Fruit fly (Drosophila melanogaster): ENCODE data around the gene CG32485.

Gene CG32485

dm6 chr3L:3037822-3038563, 12.1 kb upstream of the CG32485 start (continued):
- no peak for TF ChIP-seq Dref (GFP tag; IDR thresholded peaks at IDR 0.05)
- TF ChIP-seq br (optimal IDR thresholded peaks at IDR 0.05), result no peak
- no peak for TF ChIP-seq Oli (tag; optimal IDR thresholded peaks at IDR 0.05)
- TF ChIP-seq ab (GFP tag; optimal IDR thresholded peaks at IDR 0.05), result no peak
- TF ChIP-seq Neu2 (GFP tag; optimal IDR thresholded peaks at IDR 0.05; ENCODE audit: borderline replicate concordance), result no peak
- TF ChIP-seq dysf (GFP tag; IDR thresholded peaks at IDR 0.05), result no peak
- TF ChIP-seq CG12391 (tag; optimal IDR thresholded peaks at IDR 0.05), result peak; percentile 7
- no peak for TF ChIP-seq BtbVII (GFP tag; optimal IDR thresholded peaks at IDR 0.05)
- peak; percentile 28; the same call in 1 of the 2 replicates for TF ChIP-seq ranshi (GFP tag; IDR thresholded peaks at IDR 0.05)
- TF ChIP-seq esg (GFP tag; conservative IDR thresholded peaks at IDR 0.05), result no peak
- TF ChIP-seq BEAF-32 (GFP tag; optimal IDR thresholded peaks at IDR 0.05), result no peak
- no peak for TF ChIP-seq Lim3 (GFP tag; IDR thresholded peaks at IDR 0.05)
- TF ChIP-seq cato (GFP tag; optimal IDR thresholded peaks at IDR 0.05; ENCODE audit: borderline replicate concordance), result no peak
- no peak for TF ChIP-seq Hand (GFP tag; optimal IDR thresholded peaks at IDR 0.05)
- TF ChIP-seq gce (GFP tag; IDR thresholded peaks at IDR 0.05), result peak; percentile 18; the same call in 1 of the 3 replicates
- no peak for TF ChIP-seq CG4404 (GFP tag; IDR thresholded peaks at IDR 0.05)
- TF ChIP-seq CG17612 (GFP tag; IDR thresholded peaks at IDR 0.05), result no peak
- no peak for TF ChIP-seq dimm (GFP tag; IDR thresholded peaks at IDR 0.05)
- TF ChIP-seq CG4820 (GFP tag; optimal IDR thresholded peaks at IDR 0.05), result no peak
- TF ChIP-seq Antp (GFP tag; optimal IDR thresholded peaks at IDR 0.05), result no peak
- peak; percentile 1 for TF ChIP-seq CG13296 (GFP tag; optimal IDR thresholded peaks at IDR 0.05)
- no peak; the same call in 2 of the 3 replicates for TF ChIP-seq Aef1 (GFP tag; IDR thresholded peaks at IDR 0.05)
- TF ChIP-seq schlank (tag; optimal IDR thresholded peaks at IDR 0.05), result no peak
- TF ChIP-seq cwo (GFP tag; optimal IDR thresholded peaks at IDR 0.05), result no peak
- no peak for TF ChIP-seq al (GFP tag; IDR thresholded peaks at IDR 0.05)
- TF ChIP-seq CG18619 (GFP tag; optimal IDR thresholded peaks at IDR 0.05), result no peak
- no peak for TF ChIP-seq nerfin-2 (GFP tag; IDR thresholded peaks at IDR 0.05; ENCODE audit: partially characterized antibody)
- TF ChIP-seq bowl (GFP tag; IDR thresholded peaks at IDR 0.05), result peak; percentile 75; the same call in 1 of the 2 replicates
- TF ChIP-seq CG12219 (GFP tag; optimal IDR thresholded peaks at IDR 0.05), result peak; percentile 12
- TF ChIP-seq CG14441 (GFP tag; IDR thresholded peaks at IDR 0.05), result no peak
- no peak for TF ChIP-seq CG30431 (GFP tag; optimal IDR thresholded peaks at IDR 0.05)
- no peak for TF ChIP-seq CG10321 (GFP tag; IDR thresholded peaks at IDR 0.05)
- no peak for TF ChIP-seq CG8089 (GFP tag; optimal IDR thresholded peaks at IDR 0.05)
- TF ChIP-seq Gsc (GFP tag; IDR thresholded peaks at IDR 0.05), result no peak
- TF ChIP-seq h (optimal IDR thresholded peaks at IDR 0.05), result no peak
- TF ChIP-seq CG12659 (GFP tag; optimal IDR thresholded peaks at IDR 0.05), result no peak
- no peak for TF ChIP-seq CG7928 (GFP tag; optimal IDR thresholded peaks at IDR 0.05)
- TF ChIP-seq sob (GFP tag; IDR thresholded peaks at IDR 0.05), result peak; percentile 36; the same call in 1 of the 2 replicates
- TF ChIP-seq bsh (GFP tag; optimal IDR thresholded peaks at IDR 0.05), result no peak
- TF ChIP-seq CG1024 (GFP tag; IDR thresholded peaks at IDR 0.05), result 0 out of 2 replicates have a peak, but pooled peaks have one; percentile 16
- TF ChIP-seq CG10959 (GFP tag; IDR thresholded peaks at IDR 0.05), result peak; percentile 18; the same call in 1 of the 2 replicates
- TF ChIP-seq CG17568 (GFP tag; optimal IDR thresholded peaks at IDR 0.05), result no peak
- TF ChIP-seq CG9797 (GFP tag; optimal IDR thresholded peaks at IDR 0.05), result no peak
- TF ChIP-seq CG11085 (GFP tag; IDR thresholded peaks at IDR 0.05), result no peak
- TF ChIP-seq CG2889 (GFP tag; IDR thresholded peaks at IDR 0.05), result no peak
- TF ChIP-seq prd (optimal IDR thresholded peaks at IDR 0.05), result no peak
- 0 out of 3 replicates have a peak, but pooled peaks have one; percentile 4 for TF ChIP-seq prd (GFP tag; IDR thresholded peaks at IDR 0.05)
- TF ChIP-seq CG2129 (GFP tag; IDR thresholded peaks at IDR 0.05; ENCODE audit: partially characterized antibody), result no peak
- TF ChIP-seq Scr (GFP tag; IDR thresholded peaks at IDR 0.05; ENCODE audit: partially characterized antibody), result peak; percentile 40; the same call in 1 of the 2 replicates
- no peak for TF ChIP-seq CG2199 (GFP tag; IDR thresholded peaks at IDR 0.05)
- no peak for TF ChIP-seq pum (GFP tag; optimal IDR thresholded peaks at IDR 0.05)

All from whole organism, embryonic.